Worm (Caenorhabditis elegans) whole organism, L2 larva: ENCODE results near the gene C49F8.15.
A peak's percentile ranks its signal among the peaks of the same experiment; 100 is the strongest.

Experiments
- ceh-16 ChIP-seq: fragments of 150-350 bp; optimal IDR thresholded peaks from 2 replicates; lab custom pipeline; 2014; ENCODE audit warnings: missing biosample characterization, missing genetic modification characterization
- ceh-82 ChIP-seq: fragments of 150-350 bp; optimal IDR thresholded peaks from 2 replicates; lab custom pipeline; 2014; ENCODE audit warnings: missing biosample characterization, missing genetic modification characterization
- crh-2 ChIP-seq: sonication (generic microtip); optimal IDR thresholded peaks from 2 replicates; lab custom pipeline; 2017; ENCODE audit warnings: missing biosample characterization, missing genetic modification characterization
- elt-1 ChIP-seq: fragments of 150-350 bp; optimal IDR thresholded peaks from 2 replicates; lab custom pipeline; 2014; ENCODE audit warnings: missing biosample characterization, missing genetic modification characterization
- fos-1 ChIP-seq: fragments of 150-350 bp; optimal IDR thresholded peaks from 2 replicates; lab custom pipeline; 2014; ENCODE audit warnings: missing biosample characterization, missing genetic modification characterization
- lin-11 ChIP-seq: fragments of 150-350 bp; sonication (generic microtip); optimal IDR thresholded peaks from 2 replicates; lab custom pipeline; 2014; ENCODE audit warnings: missing biosample characterization, missing genetic modification characterization, inconsistent platforms, mixed read lengths
- nhr-10 ChIP-seq: sonication (generic microtip); optimal IDR thresholded peaks from 2 replicates; lab custom pipeline; 2017; ENCODE audit warnings: missing biosample characterization, missing genetic modification characterization
- nhr-12 ChIP-seq: fragments of 150-350 bp; optimal IDR thresholded peaks from 2 replicates; lab custom pipeline; 2014; ENCODE audit warnings: missing biosample characterization, missing genetic modification characterization
- nhr-237 ChIP-seq: fragments of 150-350 bp; optimal IDR thresholded peaks from 2 replicates; lab custom pipeline; 2014; ENCODE audit warnings: missing biosample characterization, missing genetic modification characterization
- nhr-77 ChIP-seq: fragments of 150-350 bp; optimal IDR thresholded peaks from 2 replicates; lab custom pipeline; 2014; ENCODE audit warnings: missing biosample characterization, missing genetic modification characterization
- sma-9 ChIP-seq, 2 experiments: fragments of 150-350 bp in 1 of 2; sonication (generic microtip) in 1 of 2; optimal IDR thresholded peaks; 2 replicates each; lab custom pipeline; 2014 to 2016; ENCODE audit warnings: missing genetic modification characterization in 2 of 2, mild to moderate bottlenecking in 1 of 2, missing biosample characterization in 1 of 2, missing compliant biosample characterization in 1 of 2, missing genetic modification reagents in 1 of 2, moderate library complexity in 1 of 2
- unc-62 ChIP-seq: fragments of 150-350 bp; optimal IDR thresholded peaks from 2 replicates; lab custom pipeline; 2014; ENCODE audit warnings: missing biosample characterization, missing genetic modification reagents, missing genetic modification characterization
- zag-1 ChIP-seq: fragments of 150-350 bp; optimal IDR thresholded peaks from 2 replicates; lab custom pipeline; 2014; ENCODE audit warnings: missing biosample characterization, missing genetic modification characterization

C49F8.15 gene

ce11 chrX:13311641-13312423, 50.6 kb downstream of the C49F8.15 start, which contains the start of gene F46G10.1:
Gene F46G10.1, minus strand, starts transcription at chrX:13311755.
- TF ChIP-seq crh-2 (tag; lab: Kevin White, UChicago) (peak; percentile 45), zag-1 (tag; lab: Kevin White, UChicago) (no peak), lin-11 (tag; lab: Kevin White, UChicago) (no peak), nhr-12 (tag; lab: Kevin White, UChicago) (no peak), nhr-237 (tag; lab: Kevin White, UChicago) (no peak), fos-1 (tag; lab: Kevin White, UChicago) (peak; percentile 86), sma-9 (GFP tag; optimal IDR thresholded peaks at IDR 0.05; lab: Kevin White, UChicago) (peak; percentile 49), sma-9 (tag; optimal IDR thresholded peaks at IDR 0.05; lab: Kevin White, UChicago) (no peak), elt-1 (tag; lab: Kevin White, UChicago) (no peak), ceh-82 (no peak), ceh-16 (tag; lab: Kevin White, UChicago) (no peak), unc-62 (GFP tag; lab: Kevin White, UChicago) (no peak), nhr-10 (tag; lab: Kevin White, UChicago) (no peak), nhr-77 (tag; lab: Kevin White, UChicago) (no peak)
- TF ChIP-seq, all 48 proteins: peak for 3
